Worm (Caenorhabditis elegans): ENCODE results near the gene C28H8.2.
A peak's percentile ranks its signal among the peaks of the same experiment; 100 is the strongest.

The C28H8.2 gene

DNA sequence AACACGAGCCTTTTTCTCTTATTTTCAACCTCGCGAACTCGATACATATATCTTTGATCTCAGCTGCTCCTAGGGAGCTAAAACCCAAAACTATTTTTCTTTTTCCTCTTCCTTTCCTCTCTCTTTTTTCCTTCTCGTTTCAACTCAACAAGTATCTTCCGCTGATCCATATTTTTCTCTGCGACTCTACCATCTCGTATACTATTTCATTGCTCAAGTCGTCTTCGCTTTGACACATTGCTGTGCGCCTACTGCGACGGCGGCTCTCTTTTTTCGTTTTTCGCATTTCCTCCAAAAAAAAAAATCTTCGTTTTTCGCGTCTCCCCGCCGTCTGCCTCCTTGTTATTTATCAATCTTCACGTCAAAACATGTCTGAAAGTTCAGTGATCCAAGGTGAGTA is 29.7 kb downstream of the C28H8.2 start:
- TF ChIP-seq T22C8.4 (GFP tag; IDR thresholded peaks at IDR 0.05), result no peak
- TF ChIP-seq tab-1 (GFP tag; IDR thresholded peaks at IDR 0.05), result no peak
- TF ChIP-seq ref-1 (GFP tag; conservative IDR thresholded peaks at IDR 0.05), result no peak
- no peak for TF ChIP-seq ztf-29 (GFP tag; IDR thresholded peaks at IDR 0.05)

DNA sequence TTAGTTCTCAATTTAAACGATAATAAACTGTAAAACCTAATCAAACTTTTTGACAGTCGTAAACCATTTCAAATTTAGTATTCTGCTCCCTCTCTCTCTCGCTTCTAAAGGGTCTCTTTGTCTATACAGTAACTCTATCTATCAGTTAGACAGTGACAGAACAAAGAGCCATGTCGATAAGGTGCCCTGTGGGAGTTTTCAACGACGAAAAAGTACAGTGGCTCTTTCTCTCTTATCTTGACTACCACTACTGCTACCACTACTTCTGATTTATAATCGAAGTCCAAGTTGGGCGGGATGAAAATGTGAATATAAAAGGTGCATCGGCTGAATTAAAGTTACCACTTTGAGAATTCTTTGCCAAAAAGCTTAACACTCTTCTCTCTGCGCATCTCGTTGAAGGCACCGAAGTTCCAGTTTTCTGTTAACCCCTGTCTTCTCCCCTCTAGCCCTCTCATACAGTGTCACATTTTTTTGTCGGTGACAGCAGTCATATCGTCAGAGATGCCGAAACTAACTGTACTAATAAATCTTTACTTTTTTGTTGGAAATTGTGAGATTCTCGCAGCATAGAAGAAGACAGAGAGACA is 30.7 kb downstream of the C28H8.2 start:
- no peak for TF ChIP-seq med-1 (GFP tag; optimal IDR thresholded peaks at IDR 0.05; ENCODE audit: insufficient read depth)
- TF ChIP-seq cog-1 (tag; optimal IDR thresholded peaks at IDR 0.05), result no peak
- no peak for TF ChIP-seq T22C8.4 (GFP tag; IDR thresholded peaks at IDR 0.05)
- TF ChIP-seq ztf-29 (GFP tag; IDR thresholded peaks at IDR 0.05), result no peak
- TF ChIP-seq flt-1 (GFP tag; IDR thresholded peaks at IDR 0.05), result no peak
- TF ChIP-seq ref-1 (GFP tag; conservative IDR thresholded peaks at IDR 0.05), result no peak
- no peak for TF ChIP-seq ztf-23 (GFP tag; IDR thresholded peaks at IDR 0.05)

DNA sequence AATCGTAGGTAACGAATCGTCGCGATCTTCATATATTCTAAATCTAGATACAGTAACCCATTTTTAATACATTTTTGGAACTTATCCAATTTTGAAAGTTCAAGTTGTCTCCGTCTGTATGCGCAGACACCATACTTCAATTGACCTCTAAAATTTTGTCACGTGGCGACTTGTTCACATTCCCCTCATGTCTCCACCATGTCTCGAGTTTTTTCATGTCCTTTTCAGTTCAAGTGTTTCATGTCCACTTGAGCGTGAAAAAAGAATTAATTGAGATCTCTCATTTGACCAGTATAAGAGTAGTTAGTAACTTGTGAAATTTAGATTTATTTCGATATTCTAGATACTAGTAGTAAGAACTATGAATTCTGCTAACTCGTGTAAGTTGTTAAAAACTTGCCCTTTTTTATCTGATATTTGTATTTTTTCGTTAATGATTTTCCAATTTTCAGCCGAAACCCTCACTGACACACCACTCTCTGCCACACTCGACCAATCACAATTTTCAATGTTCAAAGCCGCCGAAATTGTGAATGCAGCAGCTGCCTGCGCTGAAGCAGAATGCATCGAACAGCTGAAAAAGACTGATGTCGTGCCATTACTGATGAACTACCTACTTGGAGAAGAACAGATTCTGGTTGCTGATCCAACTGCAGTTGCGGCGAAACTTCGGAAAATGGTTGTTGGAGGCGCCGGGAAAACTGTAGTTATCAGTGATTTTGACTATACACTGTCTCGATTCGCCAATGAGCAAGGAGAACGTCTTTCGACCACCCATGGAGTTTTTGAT is 31.7 kb downstream of the C28H8.2 start:
- no peak for TF ChIP-seq T22C8.4 (GFP tag; IDR thresholded peaks at IDR 0.05)
- no peak for TF ChIP-seq med-1 (GFP tag; optimal IDR thresholded peaks at IDR 0.05; ENCODE audit: insufficient read depth)
- no peak for TF ChIP-seq flt-1 (GFP tag; IDR thresholded peaks at IDR 0.05)
- TF ChIP-seq ref-1 (GFP tag; conservative IDR thresholded peaks at IDR 0.05), result no peak
- TF ChIP-seq cog-1 (tag; optimal IDR thresholded peaks at IDR 0.05), result no peak
- TF ChIP-seq klf-2 (GFP tag; conservative IDR thresholded peaks at IDR 0.05), result no peak
- no peak for TF ChIP-seq tab-1 (GFP tag; IDR thresholded peaks at IDR 0.05)
- no peak for TF ChIP-seq ztf-23 (GFP tag; IDR thresholded peaks at IDR 0.05)
- no peak for TF ChIP-seq ztf-29 (GFP tag; IDR thresholded peaks at IDR 0.05)

DNA sequence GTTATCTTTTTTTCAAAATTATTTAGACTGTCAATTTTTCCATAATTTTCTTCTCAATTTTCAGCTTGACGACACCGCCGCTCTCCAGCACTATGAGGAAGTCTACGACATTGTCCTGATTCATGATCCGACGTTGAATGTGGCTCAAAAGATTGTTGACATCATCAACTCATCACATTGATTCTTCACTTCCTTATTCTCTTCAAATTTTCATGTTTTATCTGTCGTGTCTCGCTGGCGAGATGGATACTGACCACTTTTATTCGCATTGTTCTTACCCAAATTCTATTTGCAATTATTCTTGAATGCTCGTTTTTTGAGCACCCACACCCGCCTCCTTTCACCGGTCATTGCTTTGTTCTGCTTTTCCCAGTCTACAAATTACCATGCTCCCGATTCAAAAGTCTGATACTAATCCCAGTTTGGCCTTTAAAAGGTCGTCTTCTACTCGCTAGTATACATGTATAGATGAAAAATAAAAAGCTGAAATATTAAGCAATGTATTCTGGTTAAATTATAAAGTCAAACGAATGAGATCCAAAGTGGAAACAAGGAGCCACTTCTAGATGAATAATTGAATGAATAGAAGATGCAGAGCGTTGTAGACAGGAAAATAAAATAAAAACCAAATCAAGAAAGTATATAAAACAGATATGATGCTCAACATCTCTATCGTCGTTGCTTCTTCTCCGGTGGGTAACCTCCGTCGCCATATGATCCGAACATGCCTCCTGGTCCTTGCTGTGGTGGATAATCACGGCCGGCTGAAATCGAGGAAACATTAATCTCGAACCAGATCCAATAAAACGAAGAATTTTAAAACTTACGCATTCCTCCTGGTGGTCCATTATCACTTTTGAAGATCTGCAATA is 33.2 kb downstream of the C28H8.2 start:
- TF ChIP-seq ztf-23 (GFP tag; IDR thresholded peaks at IDR 0.05), result no peak

DNA sequence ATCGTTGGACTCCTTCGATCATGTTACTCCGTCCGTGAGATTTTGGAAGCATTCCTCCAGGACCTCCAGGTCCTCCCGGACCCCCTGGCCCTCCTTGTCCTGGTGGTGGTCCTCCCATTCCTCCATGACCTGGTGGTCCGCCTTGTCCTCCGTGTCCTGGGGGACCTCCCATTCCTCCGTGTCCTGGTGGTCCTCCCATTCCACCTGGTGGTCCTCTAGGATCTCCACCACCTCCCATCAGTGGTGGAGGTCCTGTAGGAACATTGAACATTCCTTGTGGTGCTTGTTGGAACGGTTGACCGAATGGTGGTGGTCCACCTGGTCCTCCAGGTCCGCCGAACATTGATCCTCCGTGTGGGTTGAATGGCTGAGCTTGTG is 33.8 kb downstream of the C28H8.2 start:
- TF ChIP-seq ztf-23 (GFP tag; IDR thresholded peaks at IDR 0.05), result no peak
- TF ChIP-seq tab-1 (GFP tag; IDR thresholded peaks at IDR 0.05), result 0 out of 2 replicates have a peak, but pooled peaks have one; percentile 56

DNA sequence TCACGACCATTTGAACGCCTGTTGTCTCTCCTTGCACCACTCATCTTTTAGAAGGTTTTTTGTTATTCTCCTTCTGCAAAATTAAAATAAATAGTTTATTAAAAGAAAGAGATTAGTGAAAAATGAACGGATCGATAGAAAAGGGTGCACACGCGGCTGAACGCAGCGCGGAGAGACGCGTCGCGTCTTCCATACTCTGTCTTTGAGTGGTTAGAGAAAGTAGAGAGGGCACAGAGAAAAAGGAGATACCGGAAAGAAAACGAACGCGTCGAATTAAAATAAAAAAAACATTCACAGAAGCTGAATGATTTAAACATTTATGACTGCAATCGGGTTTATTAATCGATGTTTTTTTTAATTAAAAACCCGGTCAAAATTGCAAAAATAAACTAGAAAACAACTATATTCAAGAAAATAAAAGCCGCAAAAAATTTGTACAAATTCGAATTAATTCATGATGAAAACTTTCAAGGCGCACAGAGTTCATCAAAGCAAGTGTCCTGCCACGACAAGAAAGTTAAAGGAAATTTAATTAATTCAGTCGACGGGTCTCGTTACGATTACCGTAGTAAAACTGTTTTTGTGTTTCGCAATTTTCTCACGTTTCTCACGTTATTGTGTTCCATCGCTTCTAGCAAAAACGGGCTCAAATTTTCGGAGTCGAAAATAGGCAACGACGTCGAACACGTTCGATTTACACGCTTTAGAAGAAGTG is 38.2 kb downstream of the C28H8.2 start, which contains the start of the genes nono-1 and nop-1:
Gene nono-1 (minus strand): TSS at position 75 of the 715 bp plus-strand sequence.
Gene nop-1 (plus strand): TSS at position 551 of the 715 bp plus-strand sequence.
- TF ChIP-seq T22C8.4 (GFP tag; IDR thresholded peaks at IDR 0.05) (no peak), flt-1 (GFP tag; IDR thresholded peaks at IDR 0.05) (peak; percentile 64; the same call in 1 of the 2 replicates)

DNA sequence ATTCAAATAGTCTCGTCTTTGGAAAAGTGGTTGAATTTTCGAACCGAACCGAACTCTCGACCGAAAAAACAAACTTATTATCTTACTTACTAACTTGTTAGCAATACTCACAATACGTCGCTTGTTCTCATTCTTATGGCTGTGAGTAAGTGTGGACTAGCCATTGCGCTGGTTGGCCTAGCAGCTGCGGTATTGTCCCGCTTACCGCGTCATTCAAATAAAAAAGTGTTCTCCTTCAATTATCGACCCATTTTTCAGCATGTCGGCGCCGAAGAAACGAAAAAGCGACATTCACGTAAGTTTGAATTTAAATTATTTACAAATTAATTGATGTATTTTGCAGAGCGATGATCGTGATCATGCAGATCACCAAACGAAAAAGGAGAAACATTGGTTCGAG is 38.9 kb downstream of the C28H8.2 start:
- TF ChIP-seq ztf-23 (GFP tag; IDR thresholded peaks at IDR 0.05), result no peak
- TF ChIP-seq cog-1 (tag; optimal IDR thresholded peaks at IDR 0.05), result no peak
- TF ChIP-seq klf-2 (GFP tag; conservative IDR thresholded peaks at IDR 0.05), result no peak
- no peak for TF ChIP-seq flt-1 (GFP tag; IDR thresholded peaks at IDR 0.05)
- no peak for TF ChIP-seq ztf-29 (GFP tag; IDR thresholded peaks at IDR 0.05)
- no peak for TF ChIP-seq tab-1 (GFP tag; IDR thresholded peaks at IDR 0.05)
- no peak for TF ChIP-seq ref-1 (GFP tag; conservative IDR thresholded peaks at IDR 0.05)
- no peak for TF ChIP-seq med-1 (GFP tag; optimal IDR thresholded peaks at IDR 0.05; ENCODE audit: insufficient read depth)
- TF ChIP-seq T22C8.4 (GFP tag; IDR thresholded peaks at IDR 0.05), result no peak

DNA sequence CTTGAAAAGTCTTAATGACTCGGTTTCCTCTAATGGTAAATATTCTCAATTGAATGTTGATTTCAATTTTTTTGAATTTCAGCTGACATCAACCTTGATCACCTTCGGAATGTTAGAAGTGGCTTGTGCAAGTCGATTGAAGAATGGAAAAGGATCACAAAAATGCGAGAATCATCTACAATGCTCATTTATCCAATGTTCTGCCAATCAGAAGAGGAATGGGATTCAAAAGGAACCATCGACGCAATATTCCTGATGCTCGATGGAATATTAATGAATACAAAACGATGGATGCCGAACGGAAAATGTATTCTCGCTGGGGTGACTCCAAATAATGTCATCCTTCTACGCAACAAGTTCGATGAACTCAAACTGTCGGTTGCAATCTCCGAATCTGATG is 41.4 kb downstream of the C28H8.2 start:
- TF ChIP-seq cog-1 (tag; optimal IDR thresholded peaks at IDR 0.05) (no peak), flt-1 (GFP tag; IDR thresholded peaks at IDR 0.05) (no peak), ztf-23 (GFP tag; IDR thresholded peaks at IDR 0.05) (no peak), ref-1 (GFP tag; conservative IDR thresholded peaks at IDR 0.05) (no peak), klf-2 (GFP tag; conservative IDR thresholded peaks at IDR 0.05) (no peak), tab-1 (GFP tag; IDR thresholded peaks at IDR 0.05) (no peak), med-1 (GFP tag; optimal IDR thresholded peaks at IDR 0.05; ENCODE audit: insufficient read depth) (no peak), T22C8.4 (GFP tag; IDR thresholded peaks at IDR 0.05) (no peak), ztf-29 (GFP tag; IDR thresholded peaks at IDR 0.05) (no peak)

DNA sequence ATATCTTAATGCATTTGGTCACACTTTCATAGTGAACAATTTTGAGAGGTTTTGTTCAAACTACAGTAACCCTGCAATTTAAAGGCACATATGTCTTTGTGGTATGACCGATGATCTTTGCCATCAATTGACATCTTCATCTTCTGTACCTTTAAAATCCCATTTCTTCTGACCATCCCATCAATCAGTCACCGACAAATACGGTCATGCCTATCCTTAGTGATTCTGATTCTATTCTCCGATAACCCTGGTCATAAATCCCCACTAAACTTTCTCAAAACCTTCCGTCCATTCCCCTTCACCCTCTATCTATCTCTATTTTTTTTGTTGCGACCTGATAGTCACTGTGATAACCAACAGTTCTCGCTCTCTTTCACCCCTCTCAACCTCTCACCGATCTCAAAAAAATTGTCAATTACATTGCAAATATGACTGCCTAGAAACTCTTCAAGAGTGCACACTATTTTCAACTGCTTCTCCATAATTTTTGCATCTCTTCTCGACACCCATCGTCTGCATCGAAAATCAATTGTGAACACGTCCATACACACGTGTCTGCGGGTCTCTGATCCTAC is 44.0 kb downstream of the C28H8.2 start:
- TF ChIP-seq tab-1 (GFP tag; IDR thresholded peaks at IDR 0.05), result no peak

DNA sequence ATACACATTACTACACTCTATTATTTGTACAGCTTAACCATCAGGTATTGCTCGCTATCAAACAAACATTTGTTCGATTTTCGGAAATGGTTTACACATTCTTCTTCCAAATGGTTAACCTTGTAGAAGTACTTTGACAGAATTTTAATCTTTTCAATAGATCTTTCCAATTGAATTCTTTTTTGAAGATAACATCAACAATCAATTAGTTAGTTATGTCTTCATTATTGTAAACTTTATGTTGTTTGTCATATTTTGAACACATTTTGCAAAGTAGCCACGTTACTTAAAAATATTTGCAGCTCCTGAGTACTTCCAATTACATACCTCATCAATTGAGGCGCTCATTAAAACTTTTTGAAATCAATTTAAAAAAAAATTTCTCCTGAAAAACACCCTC is 45.2 kb downstream of the C28H8.2 start:
- no peak for TF ChIP-seq ztf-23 (GFP tag; IDR thresholded peaks at IDR 0.05)
- TF ChIP-seq cog-1 (tag; optimal IDR thresholded peaks at IDR 0.05), result no peak
- TF ChIP-seq med-1 (GFP tag; optimal IDR thresholded peaks at IDR 0.05; ENCODE audit: insufficient read depth), result no peak
